Fruit fly (Drosophila melanogaster) whole organism, embryonic: Measurements from ENCODE around the gene CG7272.

ENCODE experiments used
- Abd-B ChIP-seq: fragments of 200-800 bp; sonication (Bioruptor generic); optimal IDR thresholded peaks from 2 replicates; lab custom pipeline; 2018; ENCODE audit warnings: missing biosample characterization, mild to moderate bottlenecking, missing genetic modification characterization, moderate library complexity
- Aef1 ChIP-seq: fragments of 200-800 bp; sonication (Bioruptor generic); IDR thresholded peaks from 3 replicates; pipeline ENCODE4 v1.3.6; 2022; ENCODE audit warnings: missing biosample characterization, missing genetic modification characterization
- Bteb2 ChIP-seq: fragments of 200-800 bp; sonication (Bioruptor generic); optimal IDR thresholded peaks from 2 replicates; lab custom pipeline; 2016; ENCODE audit warnings: missing biosample characterization, missing genetic modification characterization
- CG10209 ChIP-seq: fragments of 200-800 bp; sonication (Bioruptor generic); optimal IDR thresholded peaks from 3 replicates; lab custom pipeline; 2017; ENCODE audit warnings: missing biosample characterization, mild to moderate bottlenecking, missing genetic modification characterization, missing genetic modification reagents
- CG11456 ChIP-seq: fragments of 200-800 bp; sonication (Bioruptor generic); IDR thresholded peaks from 3 replicates; pipeline ENCODE4 v1.3.6; 2022; ENCODE audit warnings: missing biosample characterization, missing genetic modification characterization
- CG11695 ChIP-seq: fragments of 200-800 bp; sonication (Bioruptor generic); IDR thresholded peaks from 3 replicates; pipeline ENCODE4 v1.3.6; 2022; ENCODE audit warnings: missing biosample characterization, missing genetic modification characterization
- CG15514 ChIP-seq: fragments of 200-800 bp; sonication (Bioruptor generic); optimal IDR thresholded peaks from 3 replicates; lab custom pipeline; 2017; ENCODE audit warnings: missing biosample characterization, missing genetic modification characterization, mild to moderate bottlenecking, moderate library complexity, missing genetic modification reagents
- CG2120 ChIP-seq: fragments of 200-800 bp; sonication (Bioruptor generic); optimal IDR thresholded peaks from 3 replicates; lab custom pipeline; 2016; ENCODE audit warnings: missing biosample characterization, missing genetic modification characterization
- CG2678 ChIP-seq: fragments of 200-800 bp; sonication (Bioruptor generic); optimal IDR thresholded peaks from 3 replicates; lab custom pipeline; 2019; ENCODE audit warnings: missing biosample characterization, mild to moderate bottlenecking, missing genetic modification characterization, moderate library complexity
- CG3065 ChIP-seq: fragments of 200-800 bp; sonication (Bioruptor generic); optimal IDR thresholded peaks from 2 replicates; lab custom pipeline; 2016; ENCODE audit warnings: missing biosample characterization, missing genetic modification characterization
- CG34224 ChIP-seq: fragments of 200-800 bp; sonication (Bioruptor generic); IDR thresholded peaks from 3 replicates; pipeline ENCODE4 v1.3.6; 2022; ENCODE audit warnings: missing biosample characterization, missing genetic modification characterization; ENCODE audit not compliant: partially characterized antibody
- CG42726 ChIP-seq: fragments of 200-800 bp; sonication (Bioruptor generic); IDR thresholded peaks from 2 replicates; pipeline ENCODE4 v1.3.6; 2022; ENCODE audit warnings: missing biosample characterization, missing genetic modification characterization; ENCODE audit not compliant: partially characterized antibody
- CG4360 ChIP-seq: fragments of 200-800 bp; sonication (Bioruptor generic); IDR thresholded peaks from 2 replicates; pipeline ENCODE4 v1.3.6; 2022; ENCODE audit warnings: missing biosample characterization, missing genetic modification characterization
- CG7372 ChIP-seq: fragments of 200-800 bp; sonication (Bioruptor generic); IDR thresholded peaks from 2 replicates; pipeline ENCODE4 v1.3.6; 2022; ENCODE audit warnings: missing biosample characterization, missing genetic modification characterization
- CG8944 ChIP-seq: fragments of 200-800 bp; sonication (Bioruptor generic); optimal IDR thresholded peaks from 3 replicates; lab custom pipeline; 2016; ENCODE audit warnings: missing biosample characterization, missing genetic modification characterization
- CG9437 ChIP-seq: fragments of 200-800 bp; sonication (Bioruptor generic); optimal IDR thresholded peaks from 2 replicates; lab custom pipeline; 2018; ENCODE audit warnings: missing biosample characterization, mild to moderate bottlenecking, missing genetic modification characterization
- CkIIα-i1 ChIP-seq: fragments of 200-800 bp; sonication (Bioruptor generic); IDR thresholded peaks from 2 replicates; pipeline ENCODE4 v1.3.6; 2022; ENCODE audit warnings: missing biosample characterization, missing genetic modification characterization
- CoRest ChIP-seq: fragments of 200-800 bp; sonication (Bioruptor generic); optimal IDR thresholded peaks from 3 replicates; lab custom pipeline; 2018; ENCODE audit warnings: missing biosample characterization, mild to moderate bottlenecking, missing genetic modification characterization, moderate library complexity
- D19A ChIP-seq: fragments of 200-800 bp; optimal IDR thresholded peaks from 3 replicates; lab custom pipeline; 2019; ENCODE audit warnings: missing biosample characterization, mild to moderate bottlenecking, missing genetic modification characterization, moderate library complexity
- D19B ChIP-seq: fragments of 200-800 bp; sonication (Bioruptor generic); optimal IDR thresholded peaks from 2 replicates; lab custom pipeline; 2017; ENCODE audit warnings: missing biosample characterization, mild to moderate bottlenecking, missing genetic modification characterization
- Doc2 ChIP-seq: fragments of 200-800 bp; sonication (Bioruptor generic); IDR thresholded peaks from 2 replicates; pipeline ENCODE4 v1.3.6; 2022; ENCODE audit warnings: missing biosample characterization, missing genetic modification characterization
- Doc3 ChIP-seq: fragments of 200-800 bp; sonication (Bioruptor generic); IDR thresholded peaks from 3 replicates; pipeline ENCODE4 v1.3.6; 2022; ENCODE audit warnings: missing biosample characterization, missing genetic modification characterization; ENCODE audit not compliant: partially characterized antibody
- Dref ChIP-seq: fragments of 200-800 bp; sonication (Bioruptor generic); IDR thresholded peaks from 2 replicates; pipeline ENCODE4 v1.3.6; 2022; ENCODE audit warnings: missing biosample characterization, missing genetic modification characterization
- Ets97D ChIP-seq: fragments of 200-800 bp; sonication (Bioruptor generic); optimal IDR thresholded peaks from 3 replicates; lab custom pipeline; 2016; ENCODE audit warnings: missing biosample characterization, missing genetic modification characterization
- Gsc ChIP-seq: fragments of 200-800 bp; sonication (Bioruptor generic); IDR thresholded peaks from 2 replicates; pipeline ENCODE4 v1.3.6; 2022; ENCODE audit warnings: missing biosample characterization, missing genetic modification characterization
- HHEX ChIP-seq: fragments of 200-800 bp; sonication (Bioruptor generic); optimal IDR thresholded peaks from 3 replicates; lab custom pipeline; 2017; ENCODE audit warnings: missing biosample characterization, mild to moderate bottlenecking, missing genetic modification characterization, missing genetic modification reagents
- HLHmδ ChIP-seq: fragments of 200-800 bp; sonication (Bioruptor generic); optimal IDR thresholded peaks from 2 replicates; lab custom pipeline; 2018; ENCODE audit warnings: missing biosample characterization, mild to moderate bottlenecking, missing genetic modification characterization, moderate library complexity
- Hmr ChIP-seq: fragments of 200-800 bp; sonication (Bioruptor generic); optimal IDR thresholded peaks from 3 replicates; lab custom pipeline; 2017; ENCODE audit warnings: mild to moderate bottlenecking, missing biosample characterization, missing genetic modification reagents, missing genetic modification characterization
- Hmx ChIP-seq: fragments of 200-800 bp; sonication (Bioruptor generic); optimal IDR thresholded peaks from 2 replicates; lab custom pipeline; 2016; ENCODE audit warnings: missing biosample characterization, missing genetic modification characterization
- Hr39 ChIP-seq: fragments of >200 bp; optimal IDR thresholded peaks from 2 replicates; lab custom pipeline; 2017
- Kr ChIP-seq: fragments of 200-800 bp; sonication (Bioruptor generic); optimal IDR thresholded peaks from 2 replicates; lab custom pipeline; 2017; ENCODE audit warnings: missing biosample characterization, mild to moderate bottlenecking, missing genetic modification characterization
- MTF-1 ChIP-seq: fragments of 200-800 bp; sonication (Bioruptor generic); optimal IDR thresholded peaks from 2 replicates; lab custom pipeline; 2018; ENCODE audit warnings: missing biosample characterization, mild to moderate bottlenecking, missing genetic modification characterization, borderline replicate concordance
- Poxn ChIP-seq: fragments of 200-800 bp; sonication (Bioruptor generic); IDR thresholded peaks from 2 replicates; pipeline ENCODE4 v1.3.6; 2022; ENCODE audit warnings: missing biosample characterization, missing genetic modification characterization
- Scr ChIP-seq: fragments of 200-800 bp; sonication (Bioruptor generic); IDR thresholded peaks from 2 replicates; pipeline ENCODE4 v1.3.6; 2022; ENCODE audit warnings: missing biosample characterization, missing genetic modification characterization; ENCODE audit not compliant: partially characterized antibody
- Taf1 ChIP-seq: fragments of 200-800 bp; sonication (Bioruptor generic); IDR thresholded peaks from 2 replicates; pipeline ENCODE4 v1.3.6; 2022; ENCODE audit warnings: missing biosample characterization, missing genetic modification characterization
- Xbp1 ChIP-seq: fragments of 200-800 bp; sonication (Bioruptor generic); optimal IDR thresholded peaks from 3 replicates; lab custom pipeline; 2016; ENCODE audit warnings: missing biosample characterization, mild to moderate bottlenecking, missing genetic modification characterization
- bcd ChIP-seq: fragments of 200-800 bp; sonication (Bioruptor generic); optimal IDR thresholded peaks from 2 replicates; lab custom pipeline; 2017; ENCODE audit warnings: missing biosample characterization, mild to moderate bottlenecking, missing genetic modification characterization
- bsh ChIP-seq, 2 experiments: fragments of 200-800 bp; sonication (Bioruptor generic); optimal IDR thresholded peaks; 2 replicates each; lab custom pipeline; 2017 to 2018; ENCODE audit warnings: mild to moderate bottlenecking in 2 of 2, missing biosample characterization in 2 of 2, missing genetic modification characterization in 2 of 2, moderate library complexity in 1 of 2
- ci ChIP-seq: fragments of 200-800 bp; sonication (Bioruptor generic); IDR thresholded peaks from 3 replicates; pipeline ENCODE4 v1.3.6; 2022; ENCODE audit warnings: missing biosample characterization, missing genetic modification characterization
- ems ChIP-seq: fragments of 200-800 bp; sonication (Bioruptor generic); optimal IDR thresholded peaks from 3 replicates; lab custom pipeline; 2016; ENCODE audit warnings: missing biosample characterization, missing genetic modification characterization
- eyg ChIP-seq: fragments of 200-800 bp; sonication (Bioruptor generic); optimal IDR thresholded peaks from 3 replicates; lab custom pipeline; 2016; ENCODE audit warnings: missing biosample characterization, missing genetic modification characterization
- mld ChIP-seq: fragments of 200-800 bp; sonication (Bioruptor generic); IDR thresholded peaks from 3 replicates; pipeline ENCODE4 v1.3.6; 2022; ENCODE audit warnings: missing biosample characterization, missing genetic modification characterization; ENCODE audit not compliant: partially characterized antibody
- pho ChIP-seq: fragments of 200-800 bp; sonication (Bioruptor generic); optimal IDR thresholded peaks from 2 replicates; lab custom pipeline; 2016; ENCODE audit warnings: missing biosample characterization, missing genetic modification characterization
- pros ChIP-seq: fragments of 200-800 bp; sonication (Bioruptor generic); optimal IDR thresholded peaks from 3 replicates; lab custom pipeline; 2019; ENCODE audit warnings: missing biosample characterization, mild to moderate bottlenecking, missing genetic modification characterization, moderate library complexity
- sc ChIP-seq, 3 experiments: fragments of >200 bp in 2 of 3; fragments of 200-800 bp in 1 of 3; sonication (Bioruptor generic) in 1 of 3; optimal IDR thresholded peaks; 2 replicates in 2 of 3; 3 replicates in 1 of 3; lab custom pipeline; 2017; ENCODE audit warnings: mild to moderate bottlenecking in 1 of 3, missing biosample characterization in 1 of 3, missing genetic modification characterization in 1 of 3, missing genetic modification reagents in 1 of 3
- scrt ChIP-seq: fragments of 200-800 bp; sonication (Bioruptor generic); optimal IDR thresholded peaks from 2 replicates; lab custom pipeline; 2018; ENCODE audit warnings: missing biosample characterization, mild to moderate bottlenecking, missing genetic modification characterization, moderate library complexity
- sens-2 ChIP-seq: fragments of 200-800 bp; sonication (Bioruptor generic); IDR thresholded peaks from 2 replicates; pipeline ENCODE4 v1.3.6; 2022; ENCODE audit warnings: missing biosample characterization, missing genetic modification characterization
- seq ChIP-seq: fragments of 200-800 bp; sonication (Bioruptor generic); IDR thresholded peaks from 2 replicates; pipeline ENCODE4 v1.3.6; 2022; ENCODE audit warnings: missing biosample characterization, missing genetic modification characterization
- slou ChIP-seq: fragments of 200-800 bp; sonication (Bioruptor generic); optimal IDR thresholded peaks from 3 replicates; lab custom pipeline; 2016; ENCODE audit warnings: missing biosample characterization, missing genetic modification characterization
- slp2 ChIP-seq: fragments of 200-800 bp; sonication (Bioruptor generic); optimal IDR thresholded peaks from 2 replicates; lab custom pipeline; 2016; ENCODE audit warnings: missing biosample characterization, missing genetic modification characterization
- vvl ChIP-seq: fragments of 200-800 bp; sonication (Bioruptor generic); IDR thresholded peaks from 2 replicates; pipeline ENCODE4 v1.3.6; 2022; ENCODE audit warnings: missing biosample characterization, missing genetic modification characterization

Gene CG7272

DNA sequence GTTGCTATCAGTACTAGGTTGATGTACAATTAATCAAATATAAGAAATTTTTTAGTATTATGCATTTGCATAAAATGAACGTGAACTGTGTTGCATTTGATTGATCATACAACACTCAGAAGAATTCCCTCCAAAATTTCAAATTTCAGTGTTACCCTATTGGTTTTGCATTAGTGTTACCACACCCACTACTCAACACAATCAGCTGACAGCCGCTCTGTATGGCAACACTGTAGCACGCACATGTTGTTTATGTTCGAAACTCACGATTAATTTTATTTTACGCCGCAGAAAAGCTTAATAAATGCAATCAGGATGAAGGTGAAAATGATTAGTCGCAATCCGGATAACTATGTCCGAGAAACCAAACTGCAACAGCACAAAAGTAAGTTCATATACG is 2.0 kb upstream of the CG7272 start, which contains the start of gene CG7275 (continued):
- TF ChIP-seq HHEX (no peak), CG3065 (no peak), Poxn (GFP tag; lab: Robert Waterston, UW) (no peak), Kr (GFP tag; lab: Kevin White, UChicago) (no peak), CG2120 (GFP tag; lab: Kevin White, UChicago) (no peak), CG42726 (GFP tag; lab: Robert Waterston, UW) (0 out of 2 replicates have a peak, but pooled peaks have one; percentile 28), Dref (peak; percentile 43; the same call in 1 of the 2 replicates), Aef1 (no peak), Ets97D (GFP tag; lab: Kevin White, UChicago) (peak; percentile 75), Scr (GFP tag; lab: Robert Waterston, UW) (0 out of 2 replicates have a peak, but pooled peaks have one; percentile 24), sens-2 (GFP tag; lab: Robert Waterston, UW) (no peak), CkIIα-i1 (GFP tag; lab: Robert Waterston, UW) (no peak), Xbp1 (GFP tag; lab: Kevin White, UChicago) (no peak), CG2678 (tag; lab: Kevin White, UChicago) (no peak), CG11695 (GFP tag; lab: Robert Waterston, UW) (no peak), pho (no peak), bcd (GFP tag; lab: Kevin White, UChicago) (no peak), Hr39 (lab: Kevin White, UChicago) (no peak), D19A (tag; lab: Kevin White, UChicago) (no peak), Doc3 (GFP tag; lab: Robert Waterston, UW) (no peak), CG15514 (GFP tag; lab: Kevin White, UChicago) (peak; percentile 57), sc (optimal IDR thresholded peaks at IDR 0.05; lab: Kevin White, UChicago) (no peak), sc (GFP tag; optimal IDR thresholded peaks at IDR 0.05; lab: Kevin White, UChicago) (no peak), D19B (no peak), MTF-1 (GFP tag; lab: Kevin White, UChicago) (no peak), bsh (GFP tag; optimal IDR thresholded peaks at IDR 0.05; lab: Kevin White, UChicago) (no peak), Doc2 (GFP tag; lab: Robert Waterston, UW) (no peak), eyg (GFP tag; lab: Kevin White, UChicago) (no peak), CG7372 (GFP tag; lab: Robert Waterston, UW) (no peak), slp2 (GFP tag; lab: Kevin White, UChicago) (no peak), Abd-B (GFP tag; lab: Kevin White, UChicago) (no peak), CoRest (tag; lab: Kevin White, UChicago) (peak; percentile 15), Gsc (GFP tag; lab: Robert Waterston, UW) (no peak), Hmx (GFP tag; lab: Kevin White, UChicago) (no peak), slou (GFP tag; lab: Kevin White, UChicago) (no peak), HLHmδ (GFP tag; lab: Kevin White, UChicago) (no peak), ci (GFP tag; lab: Robert Waterston, UW) (peak; percentile 42; the same call in 1 of the 3 replicates), CG10209 (no peak), Bteb2 (GFP tag; lab: Kevin White, UChicago) (no peak), Taf1 (GFP tag; lab: Robert Waterston, UW) (no peak), CG34224 (GFP tag; lab: Robert Waterston, UW) (peak; percentile 54), Hmr (GFP tag; lab: Kevin White, UChicago) (peak; percentile 11), seq (GFP tag; lab: Robert Waterston, UW) (no peak), CG11456 (GFP tag; lab: Robert Waterston, UW) (no peak), scrt (no peak), CG4360 (GFP tag; lab: Robert Waterston, UW) (no peak), pros (no peak), vvl (GFP tag; lab: Robert Waterston, UW) (peak; percentile 56; the same call in 1 of the 2 replicates), ems (GFP tag; lab: Kevin White, UChicago) (no peak), CG9437 (GFP tag; lab: Kevin White, UChicago) (no peak), mld (GFP tag; lab: Robert Waterston, UW) (no peak), CG8944 (GFP tag; lab: Kevin White, UChicago) (no peak)
